Worm (Caenorhabditis elegans) whole organism, mixed stage, embryonic: Measurements from ENCODE around the gene col-169.

Source experiments
- bed-3 ChIP-seq: fragments of 200-800 bp; sonication (Bioruptor generic); optimal IDR thresholded peaks from 3 replicates; lab custom pipeline; 2018; ENCODE audit warnings: mild to moderate bottlenecking, missing genetic modification characterization, moderate library complexity, missing compliant biosample characterization
- elt-1 ChIP-seq: sonication (generic microtip); optimal IDR thresholded peaks from 2 replicates; lab custom pipeline; 2017; ENCODE audit warnings: missing genetic modification characterization, mild to moderate bottlenecking, missing compliant biosample characterization, antibody characterized with exemption, moderate library complexity, borderline replicate concordance; ENCODE audit not compliant: insufficient read depth
- lin-13 ChIP-seq: fragments of 150-350 bp; optimal IDR thresholded peaks from 2 replicates; lab custom pipeline; 2014; ENCODE audit warnings: missing biosample characterization, missing genetic modification characterization
- lsy-2 ChIP-seq: fragments of 150-350 bp; optimal IDR thresholded peaks from 2 replicates; lab custom pipeline; 2014; ENCODE audit warnings: missing biosample characterization, missing genetic modification characterization
- mep-1 ChIP-seq: fragments of 150-350 bp; optimal IDR thresholded peaks from 2 replicates; lab custom pipeline; 2017; ENCODE audit warnings: missing biosample characterization, missing genetic modification reagents, missing genetic modification characterization, inconsistent platforms
- mls-2 ChIP-seq: sonication (generic microtip); optimal IDR thresholded peaks from 2 replicates; lab custom pipeline; 2016; ENCODE audit warnings: mild to moderate bottlenecking, missing genetic modification characterization, moderate library complexity, missing compliant biosample characterization
- nhr-12 ChIP-seq: fragments of 150-350 bp; optimal IDR thresholded peaks from 2 replicates; lab custom pipeline; 2014; ENCODE audit warnings: missing biosample characterization, missing genetic modification characterization
- snpc-4 ChIP-seq: fragments of 150-350 bp; optimal IDR thresholded peaks from 2 replicates; lab custom pipeline; 2014; ENCODE audit warnings: missing biosample characterization, missing genetic modification characterization
- unc-39 ChIP-seq: fragments of 150-350 bp; optimal IDR thresholded peaks from 2 replicates; lab custom pipeline; 2014; ENCODE audit warnings: missing biosample characterization, missing genetic modification characterization
- unc-62 ChIP-seq: fragments of 150-350 bp; optimal IDR thresholded peaks from 2 replicates; lab custom pipeline; 2014; ENCODE audit warnings: missing biosample characterization, missing genetic modification reagents, missing genetic modification characterization

ce11 chrX:6286154-6286553, 42.8 kb upstream of the col-169 start:
- no peak for TF ChIP-seq nhr-12 (tag; lab: Kevin White, UChicago)
- no peak for TF ChIP-seq unc-62 (GFP tag; lab: Kevin White, UChicago)
- TF ChIP-seq bed-3 (GFP tag; lab: Kevin White, UChicago) = peak; percentile 38
- TF ChIP-seq lsy-2 (tag; lab: Kevin White, UChicago) = no peak
- TF ChIP-seq unc-39 (tag; lab: Kevin White, UChicago) = no peak
- TF ChIP-seq mep-1 (tag; lab: Kevin White, UChicago) = no peak
- peak; percentile 15 for TF ChIP-seq mls-2 (tag; lab: Kevin White, UChicago)
- TF ChIP-seq lin-13 = no peak
- no peak for TF ChIP-seq snpc-4 (tag; lab: Kevin White, UChicago)
- no peak for TF ChIP-seq elt-1
